Worm (Caenorhabditis elegans): ENCODE results near the gene F45D11.14.
"Not testable (repeated sequence)": the region's sequence is repeated elsewhere in the genome, so short reads cannot be mapped to it uniquely, and the experiment has no call there.

ce11 chrII:1006375-1006774 is at the start of gene F45D11.14:
- not testable (repeated sequence) for TF ChIP-seq nhr-76, rnt-1 (tag; optimal IDR thresholded peaks at IDR 0.05)
